Worm (Caenorhabditis elegans) whole organism, L3 larva: ENCODE data around the gene ndc-80.

Experiments used
- ZK546.5 ChIP-seq: sonication (generic microtip); optimal IDR thresholded peaks from 2 replicates; lab custom pipeline; 2017; ENCODE audit warnings: missing biosample characterization, missing genetic modification characterization
- ama-1 ChIP-seq: fragments of 150-350 bp; optimal IDR thresholded peaks from 2 replicates; lab custom pipeline; 2018
- ceh-16 ChIP-seq: sonication (generic microtip); optimal IDR thresholded peaks from 2 replicates; lab custom pipeline; 2017; ENCODE audit warnings: missing biosample characterization, missing genetic modification characterization
- ceh-28 ChIP-seq: fragments of 150-350 bp; optimal IDR thresholded peaks from 2 replicates; lab custom pipeline; 2014; ENCODE audit warnings: missing biosample characterization, missing genetic modification reagents, missing genetic modification characterization
- ceh-82 ChIP-seq: fragments of 150-350 bp; optimal IDR thresholded peaks from 2 replicates; lab custom pipeline; 2014; ENCODE audit warnings: missing biosample characterization, missing genetic modification characterization
- daf-12 ChIP-seq: fragments of 150-350 bp; optimal IDR thresholded peaks from 2 replicates; lab custom pipeline; 2014; ENCODE audit warnings: missing biosample characterization, missing genetic modification reagents, missing genetic modification characterization
- egl-27 ChIP-seq: sonication (generic microtip); optimal IDR thresholded peaks from 4 replicates; lab custom pipeline; 2017; ENCODE audit warnings: missing biosample characterization, missing genetic modification reagents, missing genetic modification characterization
- egl-5 ChIP-seq: fragments of 150-350 bp; optimal IDR thresholded peaks from 2 replicates; lab custom pipeline; 2017; ENCODE audit warnings: missing biosample characterization, missing genetic modification reagents, missing genetic modification characterization, inconsistent platforms
- elt-1 ChIP-seq: fragments of 150-350 bp; optimal IDR thresholded peaks from 2 replicates; lab custom pipeline; 2014; ENCODE audit warnings: missing biosample characterization, missing genetic modification characterization
- elt-2 ChIP-seq: sonication (generic microtip); optimal IDR thresholded peaks from 2 replicates; lab custom pipeline; 2016; ENCODE audit warnings: missing genetic modification reagents, mild to moderate bottlenecking, missing genetic modification characterization, missing compliant biosample characterization
- elt-3 ChIP-seq, 3 experiments: fragments of 150-350 bp in 1 of 3; sonication (generic microtip) in 2 of 3; optimal IDR thresholded peaks; 2 replicates in 2 of 3; 4 replicates in 1 of 3; lab custom pipeline; 2014 to 2017; ENCODE audit warnings: missing biosample characterization in 3 of 3, missing genetic modification characterization in 3 of 3
- fkh-10 ChIP-seq: sonication (generic microtip); optimal IDR thresholded peaks from 2 replicates; lab custom pipeline; 2017; ENCODE audit warnings: missing biosample characterization, missing genetic modification reagents, missing genetic modification characterization
- fkh-2 ChIP-seq: fragments of 150-350 bp; optimal IDR thresholded peaks from 2 replicates; lab custom pipeline; 2014; ENCODE audit warnings: missing biosample characterization, missing genetic modification reagents, missing genetic modification characterization
- fos-1 ChIP-seq: fragments of 150-350 bp; optimal IDR thresholded peaks from 2 replicates; lab custom pipeline; 2014; ENCODE audit warnings: missing biosample characterization, missing genetic modification characterization
- hmg-11 ChIP-seq: sonication (generic microtip); optimal IDR thresholded peaks from 2 replicates; lab custom pipeline; 2016; ENCODE audit warnings: missing genetic modification characterization, missing compliant biosample characterization
- jun-1 ChIP-seq: fragments of 150-350 bp; optimal IDR thresholded peaks from 2 replicates; lab custom pipeline; 2014; ENCODE audit warnings: missing biosample characterization, missing genetic modification reagents, missing genetic modification characterization
- lin-39 ChIP-seq: fragments of 150-350 bp; optimal IDR thresholded peaks from 2 replicates; lab custom pipeline; 2018; ENCODE audit warnings: missing biosample characterization, missing genetic modification reagents, missing genetic modification characterization
- lsy-12 ChIP-seq: sonication (generic microtip); optimal IDR thresholded peaks from 2 replicates; lab custom pipeline; 2016; ENCODE audit warnings: mild to moderate bottlenecking, missing genetic modification characterization, missing compliant biosample characterization
- nfya-1 ChIP-seq: sonication (generic microtip); optimal IDR thresholded peaks from 2 replicates; lab custom pipeline; 2017; ENCODE audit warnings: missing genetic modification characterization, mild to moderate bottlenecking, missing compliant biosample characterization, antibody characterized with exemption, moderate library complexity; ENCODE audit not compliant: insufficient read depth
- nhr-12 ChIP-seq: fragments of 150-350 bp; optimal IDR thresholded peaks from 2 replicates; lab custom pipeline; 2014; ENCODE audit warnings: missing biosample characterization, missing genetic modification characterization
- nhr-237 ChIP-seq: fragments of 150-350 bp; optimal IDR thresholded peaks from 2 replicates; lab custom pipeline; 2014; ENCODE audit warnings: missing biosample characterization, missing genetic modification characterization
- nhr-25 ChIP-seq: sonication (generic microtip); optimal IDR thresholded peaks from 2 replicates; lab custom pipeline; 2017; ENCODE audit warnings: missing biosample characterization, missing genetic modification characterization
- nhr-43 ChIP-seq: sonication (generic microtip); optimal IDR thresholded peaks from 2 replicates; lab custom pipeline; 2016; ENCODE audit warnings: mild to moderate bottlenecking, missing genetic modification characterization, missing compliant biosample characterization; ENCODE audit not compliant: poor library complexity, severe bottlenecking
- nhr-67 ChIP-seq: fragments of 150-350 bp; optimal IDR thresholded peaks from 2 replicates; lab custom pipeline; 2014; ENCODE audit warnings: missing biosample characterization, missing genetic modification characterization
- nhr-76 ChIP-seq: fragments of 150-350 bp; sonication (generic microtip); optimal IDR thresholded peaks from 5 replicates; lab custom pipeline; 2014; ENCODE audit warnings: missing biosample characterization, missing genetic modification characterization
- nhr-77 ChIP-seq: fragments of 150-350 bp; optimal IDR thresholded peaks from 2 replicates; lab custom pipeline; 2014; ENCODE audit warnings: missing biosample characterization, missing genetic modification characterization
- pqm-1 ChIP-seq: fragments of 150-350 bp; optimal IDR thresholded peaks from 2 replicates; lab custom pipeline; 2017; ENCODE audit warnings: missing biosample characterization, missing genetic modification characterization, inconsistent platforms
- sea-2 ChIP-seq: fragments of 150-350 bp; sonication (generic microtip); optimal IDR thresholded peaks from 4 replicates; lab custom pipeline; 2014; ENCODE audit warnings: missing biosample characterization, missing genetic modification reagents, missing genetic modification characterization
- skn-1 ChIP-seq: fragments of 150-350 bp; optimal IDR thresholded peaks from 2 replicates; lab custom pipeline; 2014; ENCODE audit warnings: missing biosample characterization, missing genetic modification characterization
- snpc-4 ChIP-seq: fragments of 150-350 bp; optimal IDR thresholded peaks from 2 replicates; lab custom pipeline; 2014; ENCODE audit warnings: missing biosample characterization, missing genetic modification characterization
- tbx-2 ChIP-seq: sonication (generic microtip); optimal IDR thresholded peaks from 2 replicates; lab custom pipeline; 2016; ENCODE audit warnings: mild to moderate bottlenecking, missing genetic modification characterization, missing compliant biosample characterization
- unc-62 ChIP-seq: fragments of 150-350 bp; sonication (generic microtip); optimal IDR thresholded peaks from 4 replicates; lab custom pipeline; 2014; ENCODE audit warnings: missing biosample characterization, missing genetic modification reagents, missing genetic modification characterization
- zag-1 ChIP-seq: fragments of 150-350 bp; optimal IDR thresholded peaks from 2 replicates; lab custom pipeline; 2014; ENCODE audit warnings: missing biosample characterization, missing genetic modification characterization
- ztf-11 ChIP-seq: fragments of 150-350 bp; optimal IDR thresholded peaks from 2 replicates; lab custom pipeline; 2014; ENCODE audit warnings: missing biosample characterization, missing genetic modification characterization

ndc-80 gene

ce11 chrIV:10112570-10112969 is 26.6 kb downstream of the ndc-80 start, which contains the start of gene nsph-3.2:
Gene nsph-3.2 (plus strand): TSS chrIV:10112870.
- no peak for TF ChIP-seq nhr-12 (tag; lab: Kevin White, UChicago)

ce11 chrIV:10115142-10115541 is 29.2 kb downstream of the ndc-80 start, which contains the start of gene C04G2.10:
Gene C04G2.10 (plus strand): TSS chrIV:10115442.
- TF ChIP-seq nfya-1 (tag; lab: Kevin White, UChicago) (no peak), ZK546.5 (tag; lab: Kevin White, UChicago) (no peak), elt-3 (tag; optimal IDR thresholded peaks at IDR 0.05; lab: Kevin White, UChicago) (no peak), fos-1 (tag; lab: Kevin White, UChicago) (no peak), nhr-25 (tag; lab: Kevin White, UChicago) (no peak), egl-5 (tag; lab: Kevin White, UChicago) (no peak), nhr-67 (tag; lab: Kevin White, UChicago) (no peak), elt-1 (tag; lab: Kevin White, UChicago) (no peak), ztf-11 (tag; lab: Kevin White, UChicago) (no peak), unc-62 (GFP tag; lab: Kevin White, UChicago) (no peak), lsy-12 (tag; lab: Kevin White, UChicago) (no peak), nhr-237 (tag; lab: Kevin White, UChicago) (no peak), nhr-76 (tag; lab: Kevin White, UChicago) (no peak), ceh-82 (tag; lab: Kevin White, UChicago) (no peak), nhr-77 (tag; lab: Kevin White, UChicago) (no peak), tbx-2 (no peak), fkh-10 (GFP tag; lab: Kevin White, UChicago) (no peak)

ce11 chrIV:10116765-10117164 is 30.8 kb downstream of the ndc-80 start:
- no peak for TF ChIP-seq pqm-1 (tag; lab: Kevin White, UChicago)
- no peak for TF ChIP-seq zag-1 (tag; lab: Kevin White, UChicago)
- no peak for TF ChIP-seq tbx-2
- TF ChIP-seq fkh-10 (GFP tag; lab: Kevin White, UChicago): no peak
- TF ChIP-seq ceh-28 (tag; lab: Kevin White, UChicago): no peak
- TF ChIP-seq ama-1: no peak
- no peak for TF ChIP-seq fkh-2 (tag; lab: Kevin White, UChicago)
- TF ChIP-seq egl-27: no peak
- TF ChIP-seq lsy-12 (tag; lab: Kevin White, UChicago): no peak
- no peak for TF ChIP-seq ZK546.5 (tag; lab: Kevin White, UChicago)
- TF ChIP-seq nhr-237 (tag; lab: Kevin White, UChicago): no peak
- TF ChIP-seq nhr-43 (tag; lab: Kevin White, UChicago): no peak
- TF ChIP-seq elt-1 (tag; lab: Kevin White, UChicago): no peak
- TF ChIP-seq ceh-16 (tag; lab: Kevin White, UChicago): no peak
- no peak for TF ChIP-seq skn-1
- no peak for TF ChIP-seq jun-1 (tag; lab: Kevin White, UChicago)

ce11 chrIV:10122205-10122604 is 36.3 kb downstream of the ndc-80 start, which contains the start of gene irld-21:
Gene irld-21 (minus strand): TSS chrIV:10122305.
- TF ChIP-seq fkh-10 (GFP tag; lab: Kevin White, UChicago) (no peak), ama-1 (no peak)

ce11 chrIV:10126544-10126943 is 40.6 kb downstream of the ndc-80 start, which contains the start of gene ctf-18:
Gene ctf-18 (minus strand): TSS chrIV:10126644.
- no peak for TF ChIP-seq sea-2
- no peak for TF ChIP-seq nhr-67 (tag; lab: Kevin White, UChicago)
- TF ChIP-seq daf-12 (tag; lab: Kevin White, UChicago): no peak
- no peak for TF ChIP-seq ceh-82 (tag; lab: Kevin White, UChicago)
- no peak for TF ChIP-seq elt-3 (tag; optimal IDR thresholded peaks at IDR 0.05; lab: Kevin White, UChicago)
- TF ChIP-seq nhr-25 (tag; lab: Kevin White, UChicago): no peak
- TF ChIP-seq elt-2: no peak
- no peak for TF ChIP-seq ZK546.5 (tag; lab: Kevin White, UChicago)
- no peak for TF ChIP-seq hmg-11
- TF ChIP-seq snpc-4: no peak
- TF ChIP-seq unc-62 (GFP tag; lab: Kevin White, UChicago): no peak
- TF ChIP-seq nhr-43 (tag; lab: Kevin White, UChicago): no peak
- TF ChIP-seq lin-39 (tag; lab: Kevin White, UChicago): no peak
